Worm (Caenorhabditis elegans) whole organism, early embryonic: ENCODE measurements around the gene T20G5.12.

Experiments used
- B0310.2 ChIP-seq: sonication (generic microtip); optimal IDR thresholded peaks from 2 replicates; lab custom pipeline; 2016; ENCODE audit warnings: mild to moderate bottlenecking, missing genetic modification characterization, missing compliant biosample characterization
- ama-1 ChIP-seq: fragments of 150-350 bp; optimal IDR thresholded peaks from 2 replicates; lab custom pipeline; 2014
- ceh-13 ChIP-seq: fragments of 200-800 bp; sonication (Bioruptor generic); optimal IDR thresholded peaks from 2 replicates; lab custom pipeline; 2018; ENCODE audit warnings: mild to moderate bottlenecking, missing genetic modification characterization, missing compliant biosample characterization
- ceh-36 ChIP-seq: sonication (generic microtip); optimal IDR thresholded peaks from 2 replicates; lab custom pipeline; 2016; ENCODE audit warnings: missing genetic modification characterization, inconsistent platforms, missing compliant biosample characterization
- hnd-1 ChIP-seq: sonication (generic microtip); optimal IDR thresholded peaks from 2 replicates; lab custom pipeline; 2016; ENCODE audit warnings: missing genetic modification characterization, missing compliant biosample characterization
- scrt-1 ChIP-seq: fragments of 200-800 bp; sonication (Bioruptor generic); IDR thresholded peaks from 2 replicates; pipeline ENCODE4 v1.3.6; 2022; ENCODE audit warnings: missing genetic modification characterization, missing compliant biosample characterization
- tbx-37 ChIP-seq: fragments of 200-800 bp; sonication (Bioruptor generic); conservative IDR thresholded peaks from 2 replicates; pipeline ENCODE4 v1.3.6; 2022; ENCODE audit warnings: missing genetic modification reagents, missing genetic modification characterization, missing compliant biosample characterization

- TF ChIP-seq ceh-36 (tag; lab: Kevin White, UChicago) (no peak), ama-1 (lab: Kevin White, UChicago) (no peak), hnd-1 (tag; lab: Kevin White, UChicago) (no peak), scrt-1 (GFP tag; lab: Robert Waterston, UW) (no peak), B0310.2 (no peak), ceh-13 (GFP tag; lab: Kevin White, UChicago) (no peak), tbx-37 (GFP tag; lab: Robert Waterston, UW) (no peak)
Observed at ce11 chrIII:10179444-10179843, 22.0 kb upstream of the T20G5.12 start.
